Fruit fly (Drosophila melanogaster): ENCODE data around the gene CG18180.

Gene CG18180

dm6 chr3L:9628376-9628775 lies 12.4 kb upstream of the CG18180 start, which contains the start of gene Cyp40:
Gene Cyp40, plus strand, starts transcription at chr3L:9628676.
- TF ChIP-seq CG33017 (tag; optimal IDR thresholded peaks at IDR 0.05) (no peak), CG7045 (GFP tag; optimal IDR thresholded peaks at IDR 0.05) (no peak), CG5204 (GFP tag; optimal IDR thresholded peaks at IDR 0.05) (no peak), CG11617 (GFP tag; optimal IDR thresholded peaks at IDR 0.05) (no peak), kay (GFP tag; ENCODE audit: borderline replicate concordance) (no peak), Mnt (GFP tag; optimal IDR thresholded peaks at IDR 0.05) (no peak), Clk (GFP tag; optimal IDR thresholded peaks at IDR 0.05) (no peak), pad (GFP tag; optimal IDR thresholded peaks at IDR 0.05) (no peak), toe (GFP tag; optimal IDR thresholded peaks at IDR 0.05) (no peak), CG7101 (tag; optimal IDR thresholded peaks at IDR 0.05) (no peak), Crg-1 (GFP tag; optimal IDR thresholded peaks at IDR 0.05) (no peak), tj (GFP tag; optimal IDR thresholded peaks at IDR 0.05) (no peak), CG12768 (GFP tag; optimal IDR thresholded peaks at IDR 0.05) (no peak), Hr96 (GFP tag; optimal IDR thresholded peaks at IDR 0.05) (no peak), ovo (GFP tag; optimal IDR thresholded peaks at IDR 0.05) (no peak)

dm6 chr3L:9629093-9629492 lies 11.7 kb upstream of the CG18180 start, which contains the start of gene Or67b:
Gene Or67b, minus strand, starts transcription at chr3L:9629193.
- TF ChIP-seq cic (GFP tag; optimal IDR thresholded peaks at IDR 0.05) (no peak), kay (GFP tag; ENCODE audit: borderline replicate concordance) (no peak), CG7101 (tag; optimal IDR thresholded peaks at IDR 0.05) (no peak), pad (GFP tag; optimal IDR thresholded peaks at IDR 0.05) (no peak), Mnt (GFP tag; optimal IDR thresholded peaks at IDR 0.05) (no peak), CG12768 (GFP tag; optimal IDR thresholded peaks at IDR 0.05) (no peak), CG11617 (GFP tag; optimal IDR thresholded peaks at IDR 0.05) (no peak), Clk (GFP tag; optimal IDR thresholded peaks at IDR 0.05) (no peak), Hr96 (GFP tag; optimal IDR thresholded peaks at IDR 0.05) (no peak), toe (GFP tag; optimal IDR thresholded peaks at IDR 0.05) (no peak), CG7045 (GFP tag; optimal IDR thresholded peaks at IDR 0.05) (no peak), tj (GFP tag; optimal IDR thresholded peaks at IDR 0.05) (no peak), ovo (GFP tag; optimal IDR thresholded peaks at IDR 0.05) (no peak), CG1620 (GFP tag; optimal IDR thresholded peaks at IDR 0.05) (no peak), CG14711 (tag; optimal IDR thresholded peaks at IDR 0.05) (no peak), cnc (optimal IDR thresholded peaks at IDR 0.05) (no peak)

DNA sequence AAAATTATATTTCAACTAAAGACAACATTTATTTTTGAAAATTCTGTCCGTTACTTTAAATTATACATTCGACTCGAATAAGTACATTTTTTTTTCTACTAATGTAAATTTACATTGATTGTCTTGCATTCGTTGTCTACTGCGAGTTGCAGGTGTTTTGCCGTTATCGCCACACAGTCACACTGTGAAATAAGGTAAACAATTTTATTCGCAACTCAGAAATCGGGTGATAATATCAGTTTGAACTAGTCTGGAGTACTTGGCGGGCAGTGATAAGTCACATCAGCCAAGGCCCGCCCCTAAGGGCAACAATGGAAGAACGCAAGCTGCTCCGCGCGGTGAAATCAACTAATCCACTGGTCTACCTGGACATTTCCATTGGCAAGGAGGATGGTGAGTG lies 10.9 kb upstream of the CG18180 start:
- no peak for TF ChIP-seq cnc (optimal IDR thresholded peaks at IDR 0.05)
- TF ChIP-seq bab1 (GFP tag; optimal IDR thresholded peaks at IDR 0.05), result peak; percentile 42

dm6 chr3L:9637812-9638211 lies 3.0 kb upstream of the CG18180 start, which contains the start of gene CG8329:
Gene CG8329, plus strand, starts transcription at chr3L:9638112.
- no peak for TF ChIP-seq ovo (GFP tag; optimal IDR thresholded peaks at IDR 0.05)

DNA sequence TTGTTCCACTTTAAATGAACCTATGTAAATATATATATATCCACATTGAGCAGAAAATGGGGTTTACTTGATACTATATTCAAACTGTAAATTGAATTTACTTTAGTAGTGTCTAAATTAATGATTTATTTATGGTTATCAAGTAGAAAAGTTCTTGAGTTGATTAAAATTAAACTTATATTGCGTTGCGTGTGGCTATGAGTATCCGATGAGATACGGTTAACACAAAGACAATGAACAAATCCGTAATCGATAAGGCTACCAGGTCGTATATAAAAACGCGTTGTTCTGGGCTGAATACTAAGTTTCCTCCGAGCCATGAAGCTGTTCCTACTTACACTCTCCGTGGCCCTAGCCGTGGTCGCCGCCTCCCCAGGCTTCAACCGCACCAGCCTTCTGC lies 1.8 kb upstream of the CG18180 start, which contains the start of gene CG18179:
Gene CG18179, plus strand, starts transcription at position 301 of the 400 bp plus-strand sequence.
- TF ChIP-seq CG12768 (GFP tag; optimal IDR thresholded peaks at IDR 0.05) (no peak), kay (GFP tag; ENCODE audit: borderline replicate concordance) (no peak), CG11617 (GFP tag; optimal IDR thresholded peaks at IDR 0.05) (no peak), CG33017 (tag; optimal IDR thresholded peaks at IDR 0.05) (no peak), tj (GFP tag; optimal IDR thresholded peaks at IDR 0.05) (no peak), ovo (GFP tag; optimal IDR thresholded peaks at IDR 0.05) (no peak), toe (GFP tag; optimal IDR thresholded peaks at IDR 0.05) (no peak), CG7101 (tag; optimal IDR thresholded peaks at IDR 0.05) (no peak), bab1 (GFP tag; optimal IDR thresholded peaks at IDR 0.05) (no peak), Clk (GFP tag; optimal IDR thresholded peaks at IDR 0.05) (no peak), pad (GFP tag; optimal IDR thresholded peaks at IDR 0.05) (no peak), cic (GFP tag; optimal IDR thresholded peaks at IDR 0.05) (no peak), CG1620 (GFP tag; optimal IDR thresholded peaks at IDR 0.05) (no peak), Hr96 (GFP tag; optimal IDR thresholded peaks at IDR 0.05) (no peak), cnc (optimal IDR thresholded peaks at IDR 0.05) (no peak)

DNA sequence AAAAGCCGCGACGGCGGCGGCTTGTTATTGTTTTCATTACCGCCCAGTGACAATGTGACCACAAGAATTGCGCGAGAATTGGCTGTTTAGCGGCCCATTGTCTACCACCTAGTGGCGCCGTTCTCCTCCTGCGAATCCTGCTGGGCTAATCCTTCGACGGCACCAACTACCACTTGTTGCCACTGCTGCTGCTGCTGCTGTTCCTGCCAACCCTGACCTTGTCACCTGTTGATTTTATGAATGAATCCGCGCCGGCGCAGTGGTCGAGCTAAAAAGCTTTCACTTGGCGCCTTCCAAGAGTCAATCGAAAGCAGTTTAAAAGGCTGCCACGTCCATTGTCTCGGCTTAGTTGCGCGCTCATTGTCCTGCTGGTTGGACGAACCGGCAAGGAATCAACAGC lies 2.9 kb downstream of the CG18180 start, which contains the start of gene CNMaR:
Gene CNMaR, plus strand, starts transcription at position 348 of the 400 bp plus-strand sequence.
- TF ChIP-seq kay (GFP tag; ENCODE audit: borderline replicate concordance), result no peak
- TF ChIP-seq bab1 (GFP tag; optimal IDR thresholded peaks at IDR 0.05), result no peak
- TF ChIP-seq Clk (GFP tag; optimal IDR thresholded peaks at IDR 0.05), result no peak
- no peak for TF ChIP-seq tj (GFP tag; optimal IDR thresholded peaks at IDR 0.05)
- no peak for TF ChIP-seq CG1620 (GFP tag; optimal IDR thresholded peaks at IDR 0.05)
- no peak for TF ChIP-seq CG33017 (tag; optimal IDR thresholded peaks at IDR 0.05)
- no peak for TF ChIP-seq Hr96 (GFP tag; optimal IDR thresholded peaks at IDR 0.05)
- no peak for TF ChIP-seq CG11617 (GFP tag; optimal IDR thresholded peaks at IDR 0.05)
- no peak for TF ChIP-seq ovo (GFP tag; optimal IDR thresholded peaks at IDR 0.05)
- TF ChIP-seq CG12768 (GFP tag; optimal IDR thresholded peaks at IDR 0.05), result no peak
- TF ChIP-seq Crg-1 (GFP tag; optimal IDR thresholded peaks at IDR 0.05), result no peak
- TF ChIP-seq CG14711 (tag; optimal IDR thresholded peaks at IDR 0.05), result no peak
- TF ChIP-seq Mnt (GFP tag; optimal IDR thresholded peaks at IDR 0.05), result no peak
- no peak for TF ChIP-seq CG7045 (GFP tag; optimal IDR thresholded peaks at IDR 0.05)
- TF ChIP-seq CG7101 (tag; optimal IDR thresholded peaks at IDR 0.05), result no peak
- no peak for TF ChIP-seq pad (GFP tag; optimal IDR thresholded peaks at IDR 0.05)
- no peak for TF ChIP-seq toe (GFP tag; optimal IDR thresholded peaks at IDR 0.05)
- no peak for TF ChIP-seq CG5204 (GFP tag; optimal IDR thresholded peaks at IDR 0.05)
- TF ChIP-seq cnc (optimal IDR thresholded peaks at IDR 0.05), result no peak
- no peak for TF ChIP-seq cic (GFP tag; optimal IDR thresholded peaks at IDR 0.05)

- peak; percentile 60 for TF ChIP-seq cic (GFP tag; optimal IDR thresholded peaks at IDR 0.05)
- TF ChIP-seq Hr96 (GFP tag; optimal IDR thresholded peaks at IDR 0.05), result no peak
- no peak for TF ChIP-seq Mnt (GFP tag; optimal IDR thresholded peaks at IDR 0.05)
- no peak for TF ChIP-seq CG11617 (GFP tag; optimal IDR thresholded peaks at IDR 0.05)
Measured at dm6 chr3L:9671372-9671771, 30.6 kb downstream of the CG18180 start.

Measured in whole organism, adult.